Worm (Caenorhabditis elegans) whole organism, late embryonic: Measurements from ENCODE around the gene T08D10.3.

Experiments used
- ahr-1 ChIP-seq: sonication (generic microtip); optimal IDR thresholded peaks from 2 replicates; lab custom pipeline; 2016; ENCODE audit warnings: missing genetic modification characterization, missing compliant biosample characterization
- che-1 ChIP-seq: sonication (generic microtip); optimal IDR thresholded peaks from 2 replicates; lab custom pipeline; 2016; ENCODE audit warnings: mild to moderate bottlenecking, missing genetic modification characterization, missing compliant biosample characterization
- hlh-30 ChIP-seq: sonication (generic microtip); optimal IDR thresholded peaks from 2 replicates; lab custom pipeline; 2017; ENCODE audit warnings: antibody characterized with exemption, missing genetic modification characterization, missing compliant biosample characterization; ENCODE audit not compliant: insufficient read depth
- lin-11 ChIP-seq: fragments of 200-800 bp; sonication (Bioruptor generic); optimal IDR thresholded peaks from 2 replicates; lab custom pipeline; 2018; ENCODE audit warnings: mild to moderate bottlenecking, missing genetic modification characterization, missing compliant biosample characterization
- madf-2 ChIP-seq: sonication (generic microtip); optimal IDR thresholded peaks from 2 replicates; lab custom pipeline; 2017; ENCODE audit warnings: missing genetic modification characterization, missing compliant biosample characterization
- mec-3 ChIP-seq: sonication (generic microtip); optimal IDR thresholded peaks from 2 replicates; lab custom pipeline; 2016; ENCODE audit warnings: borderline replicate concordance, missing genetic modification characterization, missing compliant biosample characterization
- pag-3 ChIP-seq: sonication (generic microtip); optimal IDR thresholded peaks from 2 replicates; lab custom pipeline; 2016; ENCODE audit warnings: missing compliant biosample characterization, missing genetic modification characterization, borderline replicate concordance
- pax-1 ChIP-seq: fragments of 150-350 bp; optimal IDR thresholded peaks from 2 replicates; lab custom pipeline; 2014; ENCODE audit warnings: missing biosample characterization, missing genetic modification characterization
- ref-2 ChIP-seq: sonication (generic microtip); optimal IDR thresholded peaks from 2 replicates; lab custom pipeline; 2016; ENCODE audit warnings: missing genetic modification characterization, missing compliant biosample characterization
- rnt-1 ChIP-seq: sonication (generic microtip); optimal IDR thresholded peaks from 2 replicates; lab custom pipeline; 2016; ENCODE audit warnings: missing genetic modification characterization, missing compliant biosample characterization
- sox-2 ChIP-seq: fragments of 200-800 bp; sonication (Bioruptor generic); IDR thresholded peaks from 2 replicates; pipeline ENCODE4 v1.3.6; 2022; ENCODE audit warnings: missing genetic modification reagents, missing genetic modification characterization, missing compliant biosample characterization
- tbx-2 ChIP-seq: sonication (generic microtip); optimal IDR thresholded peaks from 2 replicates; lab custom pipeline; 2016; ENCODE audit warnings: missing genetic modification characterization, missing compliant biosample characterization
- tbx-7 ChIP-seq: sonication (generic microtip); optimal IDR thresholded peaks from 2 replicates; lab custom pipeline; 2016; ENCODE audit warnings: missing genotype, missing genetic modification characterization, missing compliant biosample characterization

ce11 chrX:11963659-11964058, 8.4 kb downstream of the T08D10.3 start:
- TF ChIP-seq tbx-2: no peak
- no peak for TF ChIP-seq pag-3 (tag; lab: Kevin White, UChicago)
- TF ChIP-seq hlh-30 (tag; lab: Kevin White, UChicago): no peak
- TF ChIP-seq rnt-1: no peak
- no peak for TF ChIP-seq ahr-1 (tag; lab: Kevin White, UChicago)
- TF ChIP-seq lin-11 (tag; lab: Kevin White, UChicago): no peak
- TF ChIP-seq tbx-7 (tag; lab: Kevin White, UChicago): no peak
- TF ChIP-seq pax-1: no peak
- no peak for TF ChIP-seq mec-3 (tag; lab: Kevin White, UChicago)
- TF ChIP-seq che-1 (tag; lab: Kevin White, UChicago): no peak
- no peak for TF ChIP-seq madf-2 (tag; lab: Kevin White, UChicago)
- no peak for TF ChIP-seq sox-2 (GFP tag; lab: Robert Waterston, UW)
- no peak for TF ChIP-seq ref-2 (tag; lab: Kevin White, UChicago)
